Worm (Caenorhabditis elegans) whole organism, L4 larva: ENCODE measurements around the gene F35C5.1.

Experiments
- F10B5.3 ChIP-seq: sonication (generic microtip); optimal IDR thresholded peaks from 2 replicates; lab custom pipeline; 2016; ENCODE audit warnings: mild to moderate bottlenecking, missing genetic modification characterization, missing compliant biosample characterization
- F26F4.8 ChIP-seq: fragments of 200-800 bp; sonication (Bioruptor generic); conservative IDR thresholded peaks from 2 replicates; pipeline ENCODE4 v1.3.6; 2022; ENCODE audit warnings: missing genetic modification characterization, missing compliant biosample characterization
- F49E8.2 ChIP-seq: sonication (generic microtip); optimal IDR thresholded peaks from 2 replicates; lab custom pipeline; 2016; ENCODE audit warnings: missing compliant biosample characterization, mild to moderate bottlenecking, missing genetic modification characterization, borderline replicate concordance
- R02D3.7 ChIP-seq: fragments of 150-350 bp; sonication (generic microtip); optimal IDR thresholded peaks from 3 replicates; lab custom pipeline; 2014; ENCODE audit warnings: missing biosample characterization, missing genetic modification characterization
- Y105C5A.15 ChIP-seq: fragments of 200-800 bp; sonication (Bioruptor generic); IDR thresholded peaks from 2 replicates; pipeline ENCODE4 v1.3.6; 2022; ENCODE audit warnings: missing genetic modification characterization, missing compliant biosample characterization
- Y48G9A.11 ChIP-seq: fragments of 200-800 bp; sonication (Bioruptor generic); IDR thresholded peaks from 2 replicates; pipeline ENCODE4 v1.3.6; 2022; ENCODE audit warnings: missing genetic modification reagents, missing genetic modification characterization, missing compliant biosample characterization
- Y75B8A.6 ChIP-seq: fragments of 200-800 bp; sonication (Bioruptor generic); IDR thresholded peaks from 2 replicates; pipeline ENCODE4 v1.3.6; 2022; ENCODE audit warnings: missing genetic modification reagents, missing genetic modification characterization, missing compliant biosample characterization
- aly-2 ChIP-seq: sonication (generic microtip); optimal IDR thresholded peaks from 2 replicates; lab custom pipeline; 2018; ENCODE audit warnings: missing biosample characterization, missing genetic modification characterization
- ama-1 ChIP-seq: fragments of 150-350 bp; optimal IDR thresholded peaks from 2 replicates; lab custom pipeline; 2014; ENCODE audit warnings: inconsistent platforms, mixed read lengths
- arid-1 ChIP-seq: fragments of 200-800 bp; sonication (Bioruptor generic); conservative IDR thresholded peaks from 2 replicates; pipeline ENCODE4 v1.3.6; 2022; ENCODE audit warnings: missing genetic modification reagents, missing genetic modification characterization, missing compliant biosample characterization
- attf-4 ChIP-seq: sonication (generic microtip); optimal IDR thresholded peaks from 3 replicates; lab custom pipeline; 2017; ENCODE audit warnings: missing biosample characterization, missing genetic modification characterization
- ceh-20 ChIP-seq: fragments of 200-800 bp; sonication (Bioruptor generic); IDR thresholded peaks from 2 replicates; pipeline ENCODE4 v1.3.6; 2022; ENCODE audit warnings: missing genetic modification reagents, missing genetic modification characterization, missing compliant biosample characterization
- ceh-44 ChIP-seq: fragments of 200-800 bp; sonication (Bioruptor generic); IDR thresholded peaks from 2 replicates; pipeline ENCODE4 v1.3.6; 2022; ENCODE audit warnings: missing genetic modification reagents, missing genetic modification characterization, missing compliant biosample characterization
- ceh-62 ChIP-seq: sonication (generic microtip); optimal IDR thresholded peaks from 2 replicates; lab custom pipeline; 2017; ENCODE audit warnings: missing biosample characterization, missing genetic modification characterization
- daf-8 ChIP-seq: fragments of 200-800 bp; sonication (Bioruptor generic); IDR thresholded peaks from 2 replicates; pipeline ENCODE4 v1.3.6; 2022; ENCODE audit warnings: missing genetic modification characterization, missing compliant biosample characterization
- dmd-6 ChIP-seq: fragments of 200-800 bp; sonication (Bioruptor generic); IDR thresholded peaks from 2 replicates; pipeline ENCODE4 v1.3.6; 2022; ENCODE audit warnings: missing genetic modification reagents, missing genetic modification characterization, missing compliant biosample characterization
- dve-1 ChIP-seq: sonication (generic microtip); optimal IDR thresholded peaks from 2 replicates; lab custom pipeline; 2017; ENCODE audit warnings: antibody characterized with exemption, mild to moderate bottlenecking, missing genetic modification characterization, missing compliant biosample characterization; ENCODE audit not compliant: insufficient read depth
- egl-43 ChIP-seq: fragments of 200-800 bp; sonication (Bioruptor generic); IDR thresholded peaks from 2 replicates; pipeline ENCODE4 v1.3.6; 2022; ENCODE audit warnings: missing genetic modification reagents, missing genetic modification characterization, missing compliant biosample characterization
- fkh-10 ChIP-seq: fragments of 150-350 bp; optimal IDR thresholded peaks from 2 replicates; lab custom pipeline; 2014; ENCODE audit warnings: missing biosample characterization, missing genetic modification reagents, missing genetic modification characterization
- gei-8 ChIP-seq: fragments of 200-800 bp; sonication (Bioruptor generic); optimal IDR thresholded peaks from 2 replicates; lab custom pipeline; 2018; ENCODE audit warnings: mild to moderate bottlenecking, missing genetic modification characterization, missing compliant biosample characterization
- lin-1 ChIP-seq: fragments of 200-800 bp; sonication (Bioruptor generic); IDR thresholded peaks from 2 replicates; pipeline ENCODE4 v1.3.6; 2022; ENCODE audit warnings: missing genetic modification reagents, missing genetic modification characterization, missing compliant biosample characterization
- lin-13 ChIP-seq: fragments of 150-350 bp; optimal IDR thresholded peaks from 2 replicates; lab custom pipeline; 2014; ENCODE audit warnings: missing biosample characterization, missing genetic modification reagents, missing genetic modification characterization
- lin-38 ChIP-seq: fragments of 200-800 bp; sonication (Bioruptor generic); IDR thresholded peaks from 2 replicates; pipeline ENCODE4 v1.3.6; 2022; ENCODE audit warnings: missing genetic modification reagents, missing genetic modification characterization, missing compliant biosample characterization
- mdl-1 ChIP-seq, 2 experiments: fragments of 150-350 bp in 1 of 2; sonication (generic microtip) in 1 of 2; optimal IDR thresholded peaks; 2 replicates each; lab custom pipeline; 2014 to 2017; ENCODE audit warnings: missing biosample characterization in 2 of 2, missing genetic modification characterization in 2 of 2
- mep-1 ChIP-seq: fragments of 150-350 bp; sonication (generic microtip); optimal IDR thresholded peaks from 3 replicates; lab custom pipeline; 2014; ENCODE audit warnings: missing biosample characterization, missing genetic modification characterization
- mes-2 ChIP-seq: sonication (generic microtip); optimal IDR thresholded peaks from 2 replicates; lab custom pipeline; 2016; ENCODE audit warnings: missing genotype, mild to moderate bottlenecking, missing genetic modification characterization, missing compliant biosample characterization; ENCODE audit not compliant: poor library complexity, severe bottlenecking
- mxl-2 ChIP-seq: fragments of 200-800 bp; sonication (Bioruptor generic); conservative IDR thresholded peaks from 2 replicates; pipeline ENCODE4 v1.3.6; 2022; ENCODE audit warnings: missing genetic modification reagents, missing genetic modification characterization, missing compliant biosample characterization
- nhr-10 ChIP-seq: fragments of 150-350 bp; optimal IDR thresholded peaks from 2 replicates; lab custom pipeline; 2014; ENCODE audit warnings: missing biosample characterization, missing genetic modification characterization
- nhr-11 ChIP-seq: fragments of 150-350 bp; optimal IDR thresholded peaks from 2 replicates; lab custom pipeline; 2014; ENCODE audit warnings: missing biosample characterization, missing genetic modification characterization
- nhr-237 ChIP-seq: sonication (generic microtip); optimal IDR thresholded peaks from 2 replicates; lab custom pipeline; 2017; ENCODE audit warnings: missing biosample characterization, missing genetic modification characterization
- nhr-28 ChIP-seq: fragments of 150-350 bp; optimal IDR thresholded peaks from 2 replicates; lab custom pipeline; 2014; ENCODE audit warnings: missing biosample characterization, missing genetic modification characterization
- nhr-76 ChIP-seq: fragments of 150-350 bp; optimal IDR thresholded peaks from 2 replicates; lab custom pipeline; 2014; ENCODE audit warnings: missing biosample characterization, missing genetic modification characterization
- php-3 ChIP-seq: fragments of 200-800 bp; sonication (Bioruptor generic); IDR thresholded peaks from 2 replicates; pipeline ENCODE4 v1.3.6; 2022; ENCODE audit warnings: missing genetic modification reagents, missing genetic modification characterization, missing compliant biosample characterization
- saeg-2 ChIP-seq: fragments of 200-800 bp; sonication (Bioruptor generic); IDR thresholded peaks from 2 replicates; pipeline ENCODE4 v1.3.6; 2022; ENCODE audit warnings: missing genetic modification reagents, missing genetic modification characterization, missing compliant biosample characterization
- set-16 ChIP-seq: fragments of 200-800 bp; sonication (Bioruptor generic); IDR thresholded peaks from 2 replicates; pipeline ENCODE4 v1.3.6; 2022; ENCODE audit warnings: missing genetic modification reagents, missing genetic modification characterization, missing compliant biosample characterization
- tra-1 ChIP-seq: fragments of 200-800 bp; sonication (Bioruptor generic); IDR thresholded peaks from 2 replicates; pipeline ENCODE4 v1.3.6; 2022; ENCODE audit warnings: missing genetic modification reagents, missing genetic modification characterization, missing compliant biosample characterization
- unc-130 ChIP-seq: sonication (generic microtip); optimal IDR thresholded peaks from 2 replicates; lab custom pipeline; 2016; ENCODE audit warnings: missing genetic modification reagents, missing genetic modification characterization, missing compliant biosample characterization
- unc-39 ChIP-seq: sonication (generic microtip); optimal IDR thresholded peaks from 2 replicates; lab custom pipeline; 2017; ENCODE audit warnings: missing biosample characterization, missing genetic modification characterization
- zag-1 ChIP-seq: fragments of 150-350 bp; optimal IDR thresholded peaks from 2 replicates; lab custom pipeline; 2014; ENCODE audit warnings: missing biosample characterization, missing genetic modification characterization
- zfp-2 ChIP-seq: sonication (generic microtip); optimal IDR thresholded peaks from 2 replicates; lab custom pipeline; 2016; ENCODE audit warnings: mild to moderate bottlenecking, missing genetic modification characterization, missing compliant biosample characterization
- zip-2 ChIP-seq: fragments of 150-350 bp; optimal IDR thresholded peaks from 2 replicates; lab custom pipeline; 2014; ENCODE audit warnings: missing biosample characterization, missing genetic modification characterization
- ztf-7 ChIP-seq: fragments of 150-350 bp; optimal IDR thresholded peaks from 2 replicates; lab custom pipeline; 2014; ENCODE audit warnings: missing biosample characterization, missing genetic modification characterization

The F35C5.1 gene

ce11 chrII:12931456-12931923, 50.9 kb downstream of the F35C5.1 start, which contains the start of gene dct-18 (continued):
- TF ChIP-seq dve-1 (tag; lab: Kevin White, UChicago) (peak; percentile 66), lin-13 (GFP tag; lab: Kevin White, UChicago) (no peak), nhr-10 (tag; lab: Kevin White, UChicago) (no peak), aly-2 (no peak), nhr-237 (tag; lab: Kevin White, UChicago) (no peak), R02D3.7 (tag; lab: Kevin White, UChicago) (no peak), saeg-2 (GFP tag; lab: Robert Waterston, UW) (no peak), zip-2 (no peak), Y105C5A.15 (GFP tag; lab: Robert Waterston, UW) (no peak), zfp-2 (tag; lab: Kevin White, UChicago) (no peak), fkh-10 (GFP tag; lab: Kevin White, UChicago) (no peak), egl-43 (GFP tag; lab: Robert Waterston, UW) (no peak), F49E8.2 (tag; lab: Kevin White, UChicago) (no peak), php-3 (GFP tag; lab: Robert Waterston, UW) (0 out of 2 replicates have a peak, but pooled peaks have one; percentile 20), Y48G9A.11 (GFP tag; lab: Robert Waterston, UW) (no peak), arid-1 (GFP tag; lab: Robert Waterston, UW) (no peak), unc-130 (GFP tag; lab: Kevin White, UChicago) (no peak), F10B5.3 (tag; lab: Kevin White, UChicago) (no peak), nhr-11 (no peak), F26F4.8 (GFP tag; lab: Robert Waterston, UW) (no peak), ceh-44 (GFP tag; lab: Robert Waterston, UW) (no peak), ceh-62 (tag; lab: Kevin White, UChicago) (no peak), set-16 (GFP tag; lab: Robert Waterston, UW) (no peak), dmd-6 (GFP tag; lab: Robert Waterston, UW) (peak; percentile 48), ceh-20 (GFP tag; lab: Robert Waterston, UW) (no peak), lin-38 (no peak), mxl-2 (GFP tag; lab: Robert Waterston, UW) (no peak), attf-4 (no peak), mes-2 (tag; lab: Kevin White, UChicago) (no peak), nhr-28 (peak; percentile 88), daf-8 (no peak), lin-1 (0 out of 2 replicates have a peak, but pooled peaks have one; percentile 15), ama-1 (lab: Kevin White, UChicago) (no peak), ztf-7 (no peak), gei-8 (no peak), nhr-76 (tag; lab: Kevin White, UChicago) (no peak), Y75B8A.6 (no peak), mep-1 (tag; lab: Kevin White, UChicago) (no peak), zag-1 (tag; lab: Kevin White, UChicago) (no peak), tra-1 (GFP tag; lab: Robert Waterston, UW) (no peak), mdl-1 (tag; optimal IDR thresholded peaks at IDR 0.05; lab: Kevin White, UChicago) (no peak), unc-39 (tag; lab: Kevin White, UChicago) (no peak)
- TF ChIP-seq, all 104 proteins: peak for 11
